Worm (Caenorhabditis elegans) whole organism, late embryonic: ENCODE measurements around the gene C35A5.10.

Experiments used
- C08G9.2 ChIP-seq: sonication (generic microtip); optimal IDR thresholded peaks from 2 replicates; lab custom pipeline; 2016; ENCODE audit warnings: mild to moderate bottlenecking, missing genetic modification characterization, moderate library complexity, missing compliant biosample characterization
- K02D7.2 ChIP-seq: sonication (generic microtip); optimal IDR thresholded peaks from 2 replicates; lab custom pipeline; 2017; ENCODE audit warnings: mild to moderate bottlenecking, missing genetic modification characterization, missing compliant biosample characterization
- K09A11.1 ChIP-seq: sonication (generic microtip); optimal IDR thresholded peaks from 2 replicates; lab custom pipeline; 2017; ENCODE audit warnings: antibody characterized with exemption, mild to moderate bottlenecking, missing genetic modification characterization, missing compliant biosample characterization; ENCODE audit not compliant: insufficient read depth
- Y22D7AL.16 ChIP-seq: sonication (generic microtip); optimal IDR thresholded peaks from 2 replicates; lab custom pipeline; 2016; ENCODE audit warnings: missing genetic modification characterization, missing compliant biosample characterization
- ahr-1 ChIP-seq: sonication (generic microtip); optimal IDR thresholded peaks from 2 replicates; lab custom pipeline; 2016; ENCODE audit warnings: missing genetic modification characterization, missing compliant biosample characterization
- ama-1 ChIP-seq: fragments of 150-350 bp; optimal IDR thresholded peaks from 2 replicates; lab custom pipeline; 2014
- ceh-14 ChIP-seq: sonication (generic microtip); optimal IDR thresholded peaks from 2 replicates; lab custom pipeline; 2016; ENCODE audit warnings: missing genotype, missing genetic modification characterization, missing compliant biosample characterization
- ceh-18 ChIP-seq: sonication (generic microtip); optimal IDR thresholded peaks from 2 replicates; lab custom pipeline; 2016; ENCODE audit warnings: missing genetic modification characterization, missing compliant biosample characterization
- ceh-19 ChIP-seq: fragments of 200-800 bp; sonication (Bioruptor generic); optimal IDR thresholded peaks from 2 replicates; lab custom pipeline; 2018; ENCODE audit warnings: mild to moderate bottlenecking, missing genetic modification characterization, missing compliant biosample characterization
- ceh-2 ChIP-seq: sonication (generic microtip); optimal IDR thresholded peaks from 2 replicates; lab custom pipeline; 2016; ENCODE audit warnings: missing genotype, missing genetic modification characterization, missing compliant biosample characterization
- ceh-24 ChIP-seq: sonication (generic microtip); optimal IDR thresholded peaks from 2 replicates; lab custom pipeline; 2016; ENCODE audit warnings: mild to moderate bottlenecking, missing genetic modification characterization, missing compliant biosample characterization
- ceh-30 ChIP-seq: fragments of 150-350 bp; optimal IDR thresholded peaks from 2 replicates; lab custom pipeline; 2014; ENCODE audit warnings: missing biosample characterization, missing genetic modification characterization
- ceh-31 ChIP-seq: sonication (generic microtip); optimal IDR thresholded peaks from 2 replicates; lab custom pipeline; 2016; ENCODE audit warnings: missing genetic modification characterization, missing compliant biosample characterization
- ceh-45 ChIP-seq: fragments of 200-800 bp; sonication (Bioruptor generic); IDR thresholded peaks from 2 replicates; pipeline ENCODE4 v1.3.6; 2022; ENCODE audit warnings: missing genetic modification reagents, missing genetic modification characterization, missing compliant biosample characterization
- ceh-6 ChIP-seq: fragments of 200-800 bp; sonication (Bioruptor generic); optimal IDR thresholded peaks from 2 replicates; lab custom pipeline; 2018; ENCODE audit warnings: mild to moderate bottlenecking, missing genetic modification characterization, missing compliant biosample characterization
- ceh-9 ChIP-seq: sonication (generic microtip); optimal IDR thresholded peaks from 2 replicates; lab custom pipeline; 2016; ENCODE audit warnings: mild to moderate bottlenecking, missing genetic modification characterization, inconsistent platforms, missing compliant biosample characterization
- che-1 ChIP-seq: sonication (generic microtip); optimal IDR thresholded peaks from 2 replicates; lab custom pipeline; 2016; ENCODE audit warnings: mild to moderate bottlenecking, missing genetic modification characterization, missing compliant biosample characterization
- elt-4 ChIP-seq: sonication (generic microtip); optimal IDR thresholded peaks from 2 replicates; lab custom pipeline; 2016; ENCODE audit warnings: missing genetic modification characterization, missing compliant biosample characterization
- eyg-1 ChIP-seq: sonication (generic microtip); optimal IDR thresholded peaks from 2 replicates; lab custom pipeline; 2016; ENCODE audit warnings: missing genotype, missing genetic modification characterization, missing compliant biosample characterization
- fkh-6 ChIP-seq: sonication (generic microtip); optimal IDR thresholded peaks from 2 replicates; lab custom pipeline; 2016; ENCODE audit warnings: missing genetic modification characterization, missing compliant biosample characterization
- hlh-13 ChIP-seq: fragments of 200-800 bp; sonication (Bioruptor generic); optimal IDR thresholded peaks from 2 replicates; lab custom pipeline; 2018; ENCODE audit warnings: mild to moderate bottlenecking, missing genetic modification characterization, missing compliant biosample characterization
- hlh-30 ChIP-seq: sonication (generic microtip); optimal IDR thresholded peaks from 2 replicates; lab custom pipeline; 2017; ENCODE audit warnings: antibody characterized with exemption, missing genetic modification characterization, missing compliant biosample characterization; ENCODE audit not compliant: insufficient read depth
- hlh-6 ChIP-seq: sonication (generic microtip); optimal IDR thresholded peaks from 2 replicates; lab custom pipeline; 2016; ENCODE audit warnings: missing genotype, missing genetic modification characterization, missing compliant biosample characterization
- hlh-8 ChIP-seq: sonication (generic microtip); optimal IDR thresholded peaks from 2 replicates; lab custom pipeline; 2016; ENCODE audit warnings: missing genotype, missing genetic modification characterization, missing compliant biosample characterization
- lim-6 ChIP-seq: sonication (generic microtip); optimal IDR thresholded peaks from 2 replicates; lab custom pipeline; 2016; ENCODE audit warnings: missing genetic modification characterization, missing compliant biosample characterization
- lin-11 ChIP-seq: fragments of 200-800 bp; sonication (Bioruptor generic); optimal IDR thresholded peaks from 2 replicates; lab custom pipeline; 2018; ENCODE audit warnings: mild to moderate bottlenecking, missing genetic modification characterization, missing compliant biosample characterization
- madf-2 ChIP-seq: sonication (generic microtip); optimal IDR thresholded peaks from 2 replicates; lab custom pipeline; 2017; ENCODE audit warnings: missing genetic modification characterization, missing compliant biosample characterization
- nfya-1 ChIP-seq: sonication (generic microtip); optimal IDR thresholded peaks from 2 replicates; lab custom pipeline; 2017; ENCODE audit warnings: missing genetic modification characterization, mild to moderate bottlenecking, missing compliant biosample characterization, antibody characterized with exemption, moderate library complexity
- odd-2 ChIP-seq: sonication (generic microtip); optimal IDR thresholded peaks from 2 replicates; lab custom pipeline; 2017; ENCODE audit warnings: antibody characterized with exemption, mild to moderate bottlenecking, missing genetic modification characterization, missing compliant biosample characterization
- pag-3 ChIP-seq: sonication (generic microtip); optimal IDR thresholded peaks from 2 replicates; lab custom pipeline; 2016; ENCODE audit warnings: missing compliant biosample characterization, missing genetic modification characterization, borderline replicate concordance
- pat-9 ChIP-seq: fragments of 200-800 bp; sonication (Bioruptor generic); optimal IDR thresholded peaks from 2 replicates; lab custom pipeline; 2018; ENCODE audit warnings: mild to moderate bottlenecking, missing genetic modification characterization, moderate library complexity, missing compliant biosample characterization
- pax-1 ChIP-seq: fragments of 150-350 bp; optimal IDR thresholded peaks from 2 replicates; lab custom pipeline; 2014; ENCODE audit warnings: missing biosample characterization, missing genetic modification characterization
- pha-2 ChIP-seq: sonication (generic microtip); optimal IDR thresholded peaks from 2 replicates; lab custom pipeline; 2017; ENCODE audit warnings: mild to moderate bottlenecking, missing genetic modification characterization, missing compliant biosample characterization
- pqm-1 ChIP-seq: sonication (generic microtip); optimal IDR thresholded peaks from 2 replicates; lab custom pipeline; 2016; ENCODE audit warnings: missing genetic modification characterization, missing compliant biosample characterization
- pros-1 ChIP-seq: fragments of 150-350 bp; optimal IDR thresholded peaks from 2 replicates; lab custom pipeline; 2014; ENCODE audit warnings: missing biosample characterization, missing genetic modification reagents, missing genetic modification characterization
- ref-2 ChIP-seq: sonication (generic microtip); optimal IDR thresholded peaks from 2 replicates; lab custom pipeline; 2016; ENCODE audit warnings: missing genetic modification characterization, missing compliant biosample characterization
- sdc-2 ChIP-seq: sonication (generic microtip); optimal IDR thresholded peaks from 2 replicates; lab custom pipeline; 2016; ENCODE audit warnings: missing genotype, missing genetic modification characterization, missing compliant biosample characterization
- sox-2 ChIP-seq: fragments of 200-800 bp; sonication (Bioruptor generic); IDR thresholded peaks from 2 replicates; pipeline ENCODE4 v1.3.6; 2022; ENCODE audit warnings: missing genetic modification reagents, missing genetic modification characterization, missing compliant biosample characterization
- sox-4 ChIP-seq: sonication (generic microtip); optimal IDR thresholded peaks from 2 replicates; lab custom pipeline; 2017; ENCODE audit warnings: mild to moderate bottlenecking, missing genetic modification characterization, inconsistent platforms, missing compliant biosample characterization
- syd-9 ChIP-seq: sonication (generic microtip); optimal IDR thresholded peaks from 2 replicates; lab custom pipeline; 2016; ENCODE audit warnings: mild to moderate bottlenecking, missing genetic modification characterization, moderate library complexity, missing compliant biosample characterization
- tbx-7 ChIP-seq: sonication (generic microtip); optimal IDR thresholded peaks from 2 replicates; lab custom pipeline; 2016; ENCODE audit warnings: missing genotype, missing genetic modification characterization, missing compliant biosample characterization
- ttx-3 ChIP-seq: sonication (generic microtip); optimal IDR thresholded peaks from 2 replicates; lab custom pipeline; 2016; ENCODE audit warnings: missing genetic modification reagents, missing genetic modification characterization, missing compliant biosample characterization
- unc-42 ChIP-seq: sonication (generic microtip); optimal IDR thresholded peaks from 2 replicates; lab custom pipeline; 2016; ENCODE audit warnings: missing genotype, missing genetic modification characterization, missing compliant biosample characterization
- unc-55 ChIP-seq: sonication (generic microtip); optimal IDR thresholded peaks from 2 replicates; lab custom pipeline; 2017; ENCODE audit warnings: missing biosample characterization, missing genetic modification reagents, missing genetic modification characterization
- zip-5 ChIP-seq: sonication (generic microtip); optimal IDR thresholded peaks from 2 replicates; lab custom pipeline; 2016; ENCODE audit warnings: missing genetic modification characterization, missing compliant biosample characterization

C35A5.10 gene

ce11 chrV:10535325-10535724 is 31.3 kb downstream of the C35A5.10 start:
- no peak for TF ChIP-seq Y22D7AL.16 (tag; lab: Kevin White, UChicago)
- TF ChIP-seq fkh-6 (tag; lab: Kevin White, UChicago): no peak
- no peak for TF ChIP-seq hlh-30
- TF ChIP-seq syd-9 (tag; lab: Kevin White, UChicago): no peak
- no peak for TF ChIP-seq zip-5
- TF ChIP-seq ttx-3: no peak
- TF ChIP-seq C08G9.2 (tag; lab: Kevin White, UChicago): no peak
- TF ChIP-seq eyg-1 (tag; lab: Kevin White, UChicago): no peak
- no peak for TF ChIP-seq madf-2
- no peak for TF ChIP-seq hlh-13 (GFP tag; lab: Kevin White, UChicago)
- no peak for TF ChIP-seq ceh-18 (tag; lab: Kevin White, UChicago)
- no peak for TF ChIP-seq ahr-1 (tag; lab: Kevin White, UChicago)
- TF ChIP-seq ceh-6 (GFP tag; lab: Kevin White, UChicago): no peak
- TF ChIP-seq ama-1 (lab: Kevin White, UChicago): no peak
- TF ChIP-seq lin-11: no peak
- no peak for TF ChIP-seq sox-2 (GFP tag; lab: Robert Waterston, UW)
- TF ChIP-seq pax-1 (tag; lab: Kevin White, UChicago): no peak
- no peak for TF ChIP-seq nfya-1 (tag; lab: Kevin White, UChicago)
- no peak for TF ChIP-seq che-1 (tag; lab: Kevin White, UChicago)
- no peak for TF ChIP-seq sdc-2 (tag; lab: Kevin White, UChicago)

- TF ChIP-seq K09A11.1: no peak
- no peak for TF ChIP-seq ceh-2 (tag; lab: Kevin White, UChicago)
- TF ChIP-seq elt-4 (tag; lab: Kevin White, UChicago): no peak
- no peak for TF ChIP-seq pat-9 (tag; lab: Kevin White, UChicago)
- TF ChIP-seq K02D7.2 (tag; lab: Kevin White, UChicago): no peak
- no peak for TF ChIP-seq hlh-6 (tag; lab: Kevin White, UChicago)
- TF ChIP-seq unc-42: no peak
- no peak for TF ChIP-seq pag-3 (tag; lab: Kevin White, UChicago)
- TF ChIP-seq ceh-14 (tag; lab: Kevin White, UChicago): no peak
- no peak for TF ChIP-seq che-1 (tag; lab: Kevin White, UChicago)
- TF ChIP-seq ceh-9 (tag; lab: Kevin White, UChicago): no peak
- TF ChIP-seq ceh-6 (GFP tag; lab: Kevin White, UChicago): no peak
- TF ChIP-seq syd-9 (tag; lab: Kevin White, UChicago): no peak
- no peak for TF ChIP-seq tbx-7 (tag; lab: Kevin White, UChicago)
- no peak for TF ChIP-seq sox-4 (tag; lab: Kevin White, UChicago)
- no peak for TF ChIP-seq pha-2 (tag; lab: Kevin White, UChicago)
- TF ChIP-seq ceh-18 (tag; lab: Kevin White, UChicago): no peak
- TF ChIP-seq, all 69 proteins: peak for 0
Measured at ce11 chrV:10536095-10536691, 32.2 kb downstream of the C35A5.10 start, which contains the start of gene ppm-1.A. ppm-1.A (minus strand) TSS chrV:10536388.

- TF ChIP-seq che-1 (tag; lab: Kevin White, UChicago) (no peak), ceh-31 (peak; percentile 77), ama-1 (lab: Kevin White, UChicago) (no peak), ceh-19 (GFP tag; lab: Kevin White, UChicago) (no peak), K02D7.2 (tag; lab: Kevin White, UChicago) (no peak), C08G9.2 (tag; lab: Kevin White, UChicago) (no peak), hlh-8 (tag; lab: Kevin White, UChicago) (no peak), ref-2 (peak; percentile 66), ceh-18 (tag; lab: Kevin White, UChicago) (peak; percentile 65), ceh-45 (GFP tag; lab: Robert Waterston, UW) (no peak), syd-9 (tag; lab: Kevin White, UChicago) (no peak), pax-1 (tag; lab: Kevin White, UChicago) (no peak), pros-1 (tag; lab: Kevin White, UChicago) (peak; percentile 32), zip-5 (no peak), K09A11.1 (no peak), madf-2 (no peak), nfya-1 (tag; lab: Kevin White, UChicago) (peak; percentile 80), pqm-1 (tag; lab: Kevin White, UChicago) (no peak), odd-2 (tag; lab: Kevin White, UChicago) (no peak), ceh-14 (tag; lab: Kevin White, UChicago) (no peak), ceh-6 (GFP tag; lab: Kevin White, UChicago) (no peak), unc-55 (GFP tag; lab: Kevin White, UChicago) (peak; percentile 29), lim-6 (tag; lab: Kevin White, UChicago) (no peak), pag-3 (tag; lab: Kevin White, UChicago) (no peak), sox-2 (GFP tag; lab: Robert Waterston, UW) (no peak), ahr-1 (tag; lab: Kevin White, UChicago) (no peak), hlh-30 (peak; percentile 8), sdc-2 (tag; lab: Kevin White, UChicago) (peak; percentile 1), ceh-24 (tag; lab: Kevin White, UChicago) (no peak), ceh-30 (peak; percentile 48)
Measured at ce11 chrV:10536808-10537207, 32.8 kb downstream of the C35A5.10 start.
